Worm (Caenorhabditis elegans) whole organism, midembryonic: Measurements from ENCODE around the gene lys-1.

Source experiments
- cog-1 ChIP-seq: sonication (generic microtip); optimal IDR thresholded peaks from 2 replicates; lab custom pipeline; 2016; ENCODE audit warnings: missing genetic modification characterization, missing compliant biosample characterization
- klf-2 ChIP-seq: fragments of 200-800 bp; sonication (Bioruptor generic); conservative IDR thresholded peaks from 2 replicates; pipeline ENCODE4 v1.3.6; 2022; ENCODE audit warnings: missing genetic modification reagents, missing genetic modification characterization, missing compliant biosample characterization
- ztf-29 ChIP-seq: fragments of 200-800 bp; sonication (Bioruptor generic); IDR thresholded peaks from 2 replicates; pipeline ENCODE4 v1.3.6; 2022; ENCODE audit warnings: missing genetic modification reagents, missing genetic modification characterization, missing compliant biosample characterization

DNA sequence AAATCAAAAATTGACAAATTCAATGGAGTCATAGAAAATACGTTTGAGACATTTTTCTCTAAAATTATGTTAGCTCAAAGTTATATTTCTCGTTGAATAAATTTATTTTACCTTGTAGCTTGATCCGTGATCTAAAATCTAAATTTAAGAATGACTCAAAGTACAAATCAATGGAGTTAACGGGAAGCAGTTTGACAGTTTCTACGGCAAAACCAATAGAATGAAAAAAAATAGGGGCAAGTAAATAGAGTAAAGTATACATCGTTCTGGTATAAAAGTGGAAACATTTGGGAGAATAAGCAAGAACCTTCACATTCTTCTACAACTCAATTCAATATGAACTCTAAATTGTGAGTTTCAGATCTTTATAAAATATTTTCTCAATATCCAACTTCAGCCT, 46.8 kb upstream of the lys-1 start, which contains the start of gene fipr-6:
- no peak for TF ChIP-seq ztf-29 (GFP tag; lab: Robert Waterston, UW)
- no peak for TF ChIP-seq klf-2 (GFP tag; lab: Robert Waterston, UW)
- TF ChIP-seq cog-1, result no peak
